Worm (Caenorhabditis elegans) whole organism, L3 larva: Measurements from ENCODE around the gene ugt-50.

Experiments used
- ama-1 ChIP-seq: fragments of 150-350 bp; optimal IDR thresholded peaks from 2 replicates; lab custom pipeline; 2018
- ceh-16 ChIP-seq: sonication (generic microtip); optimal IDR thresholded peaks from 2 replicates; lab custom pipeline; 2017; ENCODE audit warnings: missing biosample characterization, missing genetic modification characterization
- ceh-28 ChIP-seq: fragments of 150-350 bp; optimal IDR thresholded peaks from 2 replicates; lab custom pipeline; 2014; ENCODE audit warnings: missing biosample characterization, missing genetic modification reagents, missing genetic modification characterization
- ceh-82 ChIP-seq: fragments of 150-350 bp; optimal IDR thresholded peaks from 2 replicates; lab custom pipeline; 2014; ENCODE audit warnings: missing biosample characterization, missing genetic modification characterization
- daf-12 ChIP-seq: fragments of 150-350 bp; optimal IDR thresholded peaks from 2 replicates; lab custom pipeline; 2014; ENCODE audit warnings: missing biosample characterization, missing genetic modification reagents, missing genetic modification characterization
- egl-27 ChIP-seq: sonication (generic microtip); optimal IDR thresholded peaks from 4 replicates; lab custom pipeline; 2017; ENCODE audit warnings: missing biosample characterization, missing genetic modification reagents, missing genetic modification characterization
- egl-5 ChIP-seq: fragments of 150-350 bp; optimal IDR thresholded peaks from 2 replicates; lab custom pipeline; 2017; ENCODE audit warnings: missing biosample characterization, missing genetic modification reagents, missing genetic modification characterization, inconsistent platforms
- elt-1 ChIP-seq: fragments of 150-350 bp; optimal IDR thresholded peaks from 2 replicates; lab custom pipeline; 2014; ENCODE audit warnings: missing biosample characterization, missing genetic modification characterization
- elt-2 ChIP-seq: sonication (generic microtip); optimal IDR thresholded peaks from 2 replicates; lab custom pipeline; 2016; ENCODE audit warnings: missing genetic modification reagents, mild to moderate bottlenecking, missing genetic modification characterization, missing compliant biosample characterization
- elt-3 ChIP-seq, 3 experiments: fragments of 150-350 bp in 1 of 3; sonication (generic microtip) in 2 of 3; optimal IDR thresholded peaks; 2 replicates in 2 of 3; 4 replicates in 1 of 3; lab custom pipeline; 2014 to 2017; ENCODE audit warnings: missing biosample characterization in 3 of 3, missing genetic modification characterization in 3 of 3
- fkh-10 ChIP-seq: sonication (generic microtip); optimal IDR thresholded peaks from 2 replicates; lab custom pipeline; 2017; ENCODE audit warnings: missing biosample characterization, missing genetic modification reagents, missing genetic modification characterization
- fkh-2 ChIP-seq: fragments of 150-350 bp; optimal IDR thresholded peaks from 2 replicates; lab custom pipeline; 2014; ENCODE audit warnings: missing biosample characterization, missing genetic modification reagents, missing genetic modification characterization
- hmg-11 ChIP-seq: sonication (generic microtip); optimal IDR thresholded peaks from 2 replicates; lab custom pipeline; 2016; ENCODE audit warnings: missing genetic modification characterization, missing compliant biosample characterization
- jun-1 ChIP-seq: fragments of 150-350 bp; optimal IDR thresholded peaks from 2 replicates; lab custom pipeline; 2014; ENCODE audit warnings: missing biosample characterization, missing genetic modification reagents, missing genetic modification characterization
- lin-15B ChIP-seq: fragments of 150-350 bp; optimal IDR thresholded peaks from 2 replicates; lab custom pipeline; 2014; ENCODE audit warnings: missing biosample characterization, missing genetic modification characterization
- lin-39 ChIP-seq: fragments of 150-350 bp; optimal IDR thresholded peaks from 2 replicates; lab custom pipeline; 2018; ENCODE audit warnings: missing biosample characterization, missing genetic modification reagents, missing genetic modification characterization
- lsy-12 ChIP-seq: sonication (generic microtip); optimal IDR thresholded peaks from 2 replicates; lab custom pipeline; 2016; ENCODE audit warnings: mild to moderate bottlenecking, missing genetic modification characterization, missing compliant biosample characterization
- mdl-1 ChIP-seq: fragments of 150-350 bp; optimal IDR thresholded peaks from 2 replicates; lab custom pipeline; 2014; ENCODE audit warnings: missing biosample characterization, missing genetic modification characterization
- mml-1 ChIP-seq: fragments of 150-350 bp; sonication (generic microtip); optimal IDR thresholded peaks from 3 replicates; lab custom pipeline; 2014; ENCODE audit warnings: missing biosample characterization, missing genetic modification characterization
- nfya-1 ChIP-seq: sonication (generic microtip); optimal IDR thresholded peaks from 2 replicates; lab custom pipeline; 2017; ENCODE audit warnings: missing genetic modification characterization, mild to moderate bottlenecking, missing compliant biosample characterization, antibody characterized with exemption, moderate library complexity; ENCODE audit not compliant: insufficient read depth
- nhr-11 ChIP-seq: fragments of 150-350 bp; optimal IDR thresholded peaks from 2 replicates; lab custom pipeline; 2014; ENCODE audit warnings: missing biosample characterization, missing genetic modification characterization
- nhr-12 ChIP-seq: fragments of 150-350 bp; optimal IDR thresholded peaks from 2 replicates; lab custom pipeline; 2014; ENCODE audit warnings: missing biosample characterization, missing genetic modification characterization
- nhr-23 ChIP-seq: fragments of 150-350 bp; optimal IDR thresholded peaks from 2 replicates; lab custom pipeline; 2014; ENCODE audit warnings: missing biosample characterization, missing genetic modification reagents, missing genetic modification characterization
- nhr-237 ChIP-seq: fragments of 150-350 bp; optimal IDR thresholded peaks from 2 replicates; lab custom pipeline; 2014; ENCODE audit warnings: missing biosample characterization, missing genetic modification characterization
- nhr-25 ChIP-seq: sonication (generic microtip); optimal IDR thresholded peaks from 2 replicates; lab custom pipeline; 2017; ENCODE audit warnings: missing biosample characterization, missing genetic modification characterization
- nhr-28 ChIP-seq: fragments of 150-350 bp; optimal IDR thresholded peaks from 2 replicates; lab custom pipeline; 2014; ENCODE audit warnings: missing biosample characterization, missing genetic modification characterization
- nhr-43 ChIP-seq: sonication (generic microtip); optimal IDR thresholded peaks from 2 replicates; lab custom pipeline; 2016; ENCODE audit warnings: mild to moderate bottlenecking, missing genetic modification characterization, missing compliant biosample characterization; ENCODE audit not compliant: poor library complexity, severe bottlenecking
- nhr-67 ChIP-seq: fragments of 150-350 bp; optimal IDR thresholded peaks from 2 replicates; lab custom pipeline; 2014; ENCODE audit warnings: missing biosample characterization, missing genetic modification characterization
- nhr-76 ChIP-seq: fragments of 150-350 bp; sonication (generic microtip); optimal IDR thresholded peaks from 5 replicates; lab custom pipeline; 2014; ENCODE audit warnings: missing biosample characterization, missing genetic modification characterization
- nhr-77 ChIP-seq: fragments of 150-350 bp; optimal IDR thresholded peaks from 2 replicates; lab custom pipeline; 2014; ENCODE audit warnings: missing biosample characterization, missing genetic modification characterization
- pha-4 ChIP-seq: fragments of 150-350 bp; optimal IDR thresholded peaks from 2 replicates; lab custom pipeline; 2014; ENCODE audit warnings: missing biosample characterization, missing genetic modification reagents, missing genetic modification characterization
- pqm-1 ChIP-seq: fragments of 150-350 bp; optimal IDR thresholded peaks from 2 replicates; lab custom pipeline; 2017; ENCODE audit warnings: missing biosample characterization, missing genetic modification characterization, inconsistent platforms
- sea-2 ChIP-seq: fragments of 150-350 bp; sonication (generic microtip); optimal IDR thresholded peaks from 4 replicates; lab custom pipeline; 2014; ENCODE audit warnings: missing biosample characterization, missing genetic modification reagents, missing genetic modification characterization
- skn-1 ChIP-seq: fragments of 150-350 bp; optimal IDR thresholded peaks from 2 replicates; lab custom pipeline; 2014; ENCODE audit warnings: missing biosample characterization, missing genetic modification characterization
- snpc-4 ChIP-seq: fragments of 150-350 bp; optimal IDR thresholded peaks from 2 replicates; lab custom pipeline; 2014; ENCODE audit warnings: missing biosample characterization, missing genetic modification characterization
- tbx-2 ChIP-seq: sonication (generic microtip); optimal IDR thresholded peaks from 2 replicates; lab custom pipeline; 2016; ENCODE audit warnings: mild to moderate bottlenecking, missing genetic modification characterization, missing compliant biosample characterization
- unc-62 ChIP-seq: fragments of 150-350 bp; sonication (generic microtip); optimal IDR thresholded peaks from 4 replicates; lab custom pipeline; 2014; ENCODE audit warnings: missing biosample characterization, missing genetic modification reagents, missing genetic modification characterization
- zag-1 ChIP-seq: fragments of 150-350 bp; optimal IDR thresholded peaks from 2 replicates; lab custom pipeline; 2014; ENCODE audit warnings: missing biosample characterization, missing genetic modification characterization
- ztf-4 ChIP-seq: fragments of 150-350 bp; optimal IDR thresholded peaks from 2 replicates; lab custom pipeline; 2014; ENCODE audit warnings: missing biosample characterization, missing genetic modification characterization

ugt-50 gene

ce11 chrX:12665799-12666198 lies 25.6 kb upstream of the ugt-50 start:
- TF ChIP-seq ceh-82 (tag; lab: Kevin White, UChicago), result no peak
- peak; percentile 82 for TF ChIP-seq ama-1 (lab: Kevin White, UChicago)

- TF ChIP-seq snpc-4 (tag; lab: Kevin White, UChicago) (no peak), lin-39 (no peak), lsy-12 (no peak), mdl-1 (tag; lab: Kevin White, UChicago) (no peak), elt-2 (tag; lab: Kevin White, UChicago) (peak; percentile 43), ceh-16 (tag; lab: Kevin White, UChicago) (no peak), daf-12 (no peak), nfya-1 (peak; percentile 14), nhr-25 (tag; lab: Kevin White, UChicago) (peak; percentile 20), elt-1 (tag; lab: Kevin White, UChicago) (no peak), pha-4 (tag; lab: Kevin White, UChicago) (peak; percentile 49), hmg-11 (tag; lab: Kevin White, UChicago) (no peak), fkh-2 (tag; lab: Kevin White, UChicago) (no peak)
- TF ChIP-seq, all 47 proteins: peak for 4
These were observed 23.4 kb upstream of the ugt-50 start, which contains the start of gene nhr-17 for ce11 chrX:12667804-12668511. Gene nhr-17, minus strand, starts transcription at chrX:12667854.

ce11 chrX:12668941-12669501 lies 22.4 kb upstream of the ugt-50 start:
- TF ChIP-seq nhr-12 (tag; lab: Kevin White, UChicago) (no peak), tbx-2 (tag; lab: Kevin White, UChicago) (no peak), nhr-28 (tag; lab: Kevin White, UChicago) (no peak), ceh-28 (tag; lab: Kevin White, UChicago) (no peak), nhr-11 (peak; percentile 41)

- TF ChIP-seq egl-5 (peak; percentile 64), mdl-1 (tag; lab: Kevin White, UChicago) (peak; percentile 27), jun-1 (tag; lab: Kevin White, UChicago) (no peak), nhr-76 (tag; lab: Kevin White, UChicago) (no peak), elt-1 (tag; lab: Kevin White, UChicago) (peak; percentile 69), elt-3 (tag; optimal IDR thresholded peaks at IDR 0.05; lab: Kevin White, UChicago) (no peak), egl-27 (no peak), hmg-11 (tag; lab: Kevin White, UChicago) (peak; percentile 95), nhr-67 (tag; lab: Kevin White, UChicago) (no peak), ceh-16 (tag; lab: Kevin White, UChicago) (no peak), nhr-77 (tag; lab: Kevin White, UChicago) (no peak), unc-62 (peak; percentile 84), nfya-1 (peak; percentile 87), nhr-28 (tag; lab: Kevin White, UChicago) (no peak), nhr-23 (tag; lab: Kevin White, UChicago) (peak; percentile 70), nhr-43 (tag; lab: Kevin White, UChicago) (peak; percentile 50), snpc-4 (tag; lab: Kevin White, UChicago) (peak; percentile 10), fkh-10 (GFP tag; lab: Kevin White, UChicago) (peak; percentile 84), nhr-11 (no peak), elt-2 (tag; lab: Kevin White, UChicago) (peak; percentile 64), pqm-1 (tag; lab: Kevin White, UChicago) (peak; percentile 57), nhr-25 (tag; lab: Kevin White, UChicago) (peak; percentile 75), ama-1 (lab: Kevin White, UChicago) (peak; percentile 66), ztf-4 (tag; lab: Kevin White, UChicago) (peak; percentile 21), ceh-28 (tag; lab: Kevin White, UChicago) (peak; percentile 70), lin-39 (peak; percentile 54), sea-2 (GFP tag; lab: Kevin White, UChicago) (no peak), pha-4 (tag; lab: Kevin White, UChicago) (peak; percentile 85), mml-1 (tag; lab: Kevin White, UChicago) (no peak), ceh-82 (tag; lab: Kevin White, UChicago) (peak; percentile 26), nhr-237 (tag; lab: Kevin White, UChicago) (no peak), tbx-2 (tag; lab: Kevin White, UChicago) (peak; percentile 74), fkh-2 (tag; lab: Kevin White, UChicago) (no peak), lin-15B (tag; lab: Kevin White, UChicago) (peak; percentile 23), lsy-12 (peak; percentile 41), zag-1 (no peak), skn-1 (tag; lab: Kevin White, UChicago) (peak; percentile 25)
These were observed 21.0 kb upstream of the ugt-50 start for ce11 chrX:12670385-12670784.
